Fruit fly (Drosophila melanogaster) whole organism, embryonic: Measurements from ENCODE around the gene CG7367.

ENCODE experiments used
- BEAF-32 ChIP-seq: fragments of 200-800 bp; sonication (Bioruptor generic); optimal IDR thresholded peaks from 3 replicates; lab custom pipeline; 2017; ENCODE audit warnings: missing biosample characterization, missing genetic modification characterization, mild to moderate bottlenecking, moderate library complexity, missing genetic modification reagents
- CG10147 ChIP-seq: fragments of 200-800 bp; sonication (Bioruptor generic); optimal IDR thresholded peaks from 2 replicates; lab custom pipeline; 2019; ENCODE audit warnings: missing biosample characterization, mild to moderate bottlenecking, missing genetic modification characterization, moderate library complexity
- CG10654 ChIP-seq: fragments of 200-800 bp; sonication (Bioruptor generic); optimal IDR thresholded peaks from 2 replicates; lab custom pipeline; 2016; ENCODE audit warnings: missing biosample characterization, missing genetic modification characterization
- CG10979 ChIP-seq: fragments of 200-800 bp; sonication (Bioruptor generic); optimal IDR thresholded peaks from 2 replicates; lab custom pipeline; 2018; ENCODE audit warnings: missing biosample characterization, mild to moderate bottlenecking, missing genetic modification characterization, moderate library complexity
- CG11695 ChIP-seq: fragments of 200-800 bp; sonication (Bioruptor generic); IDR thresholded peaks from 3 replicates; pipeline ENCODE4 v1.3.6; 2022; ENCODE audit warnings: missing biosample characterization, missing genetic modification characterization
- CG12744 ChIP-seq: fragments of 200-800 bp; sonication (Bioruptor generic); optimal IDR thresholded peaks from 2 replicates; lab custom pipeline; 2016; ENCODE audit warnings: missing biosample characterization, missing genetic modification characterization
- CG14050 ChIP-seq: fragments of 200-800 bp; sonication (Bioruptor generic); IDR thresholded peaks from 3 replicates; pipeline ENCODE4 v1.3.6; 2022; ENCODE audit warnings: missing biosample characterization, missing genetic modification characterization
- CG15011 ChIP-seq: fragments of 200-800 bp; sonication (Bioruptor generic); optimal IDR thresholded peaks from 3 replicates; lab custom pipeline; 2018; ENCODE audit warnings: missing biosample characterization, mild to moderate bottlenecking, missing genetic modification characterization
- CG18011 ChIP-seq: fragments of 200-800 bp; sonication (Bioruptor generic); optimal IDR thresholded peaks from 2 replicates; lab custom pipeline; 2017; ENCODE audit warnings: missing biosample characterization, missing genetic modification characterization, mild to moderate bottlenecking, moderate library complexity, missing genotype
- CG2120 ChIP-seq: fragments of 200-800 bp; sonication (Bioruptor generic); optimal IDR thresholded peaks from 3 replicates; lab custom pipeline; 2016; ENCODE audit warnings: missing biosample characterization, missing genetic modification characterization
- CG34376 ChIP-seq: fragments of 200-800 bp; sonication (Bioruptor generic); optimal IDR thresholded peaks from 2 replicates; lab custom pipeline; 2018; ENCODE audit warnings: missing biosample characterization, mild to moderate bottlenecking, missing genetic modification characterization
- CG34422 ChIP-seq: fragments of 200-800 bp; sonication (Bioruptor generic); IDR thresholded peaks from 3 replicates; pipeline ENCODE4 v1.3.6; 2022; ENCODE audit warnings: missing biosample characterization, missing genetic modification characterization
- CG4282 ChIP-seq: fragments of 200-800 bp; sonication (Bioruptor generic); optimal IDR thresholded peaks from 2 replicates; lab custom pipeline; 2016; ENCODE audit warnings: missing biosample characterization, missing genetic modification characterization
- CG4617 ChIP-seq: fragments of 200-800 bp; sonication (Bioruptor generic); optimal IDR thresholded peaks from 3 replicates; lab custom pipeline; 2016; ENCODE audit warnings: missing biosample characterization, missing genetic modification characterization, borderline replicate concordance
- CG8089 ChIP-seq: fragments of 200-800 bp; sonication (Bioruptor generic); optimal IDR thresholded peaks from 3 replicates; lab custom pipeline; 2016; ENCODE audit warnings: missing biosample characterization, missing genetic modification characterization
- CG8944 ChIP-seq: fragments of 200-800 bp; sonication (Bioruptor generic); optimal IDR thresholded peaks from 3 replicates; lab custom pipeline; 2016; ENCODE audit warnings: missing biosample characterization, missing genetic modification characterization
- Dfd ChIP-seq, 2 experiments: fragments of >200 bp; optimal IDR thresholded peaks; 2 replicates each; lab custom pipeline; 2017; ENCODE audit warnings: missing biosample characterization in 2 of 2, missing genetic modification characterization in 2 of 2
- E2f1 ChIP-seq: fragments of 200-800 bp; sonication (Bioruptor generic); IDR thresholded peaks from 2 replicates; pipeline ENCODE4 v1.3.6; 2022; ENCODE audit warnings: missing biosample characterization, missing genetic modification characterization
- Ets97D ChIP-seq: fragments of 200-800 bp; sonication (Bioruptor generic); optimal IDR thresholded peaks from 3 replicates; lab custom pipeline; 2016; ENCODE audit warnings: missing biosample characterization, missing genetic modification characterization
- Hr51 ChIP-seq, 2 experiments: fragments of 200-800 bp; sonication (Bioruptor generic); optimal IDR thresholded peaks; 2 replicates in 1 of 2; 3 replicates in 1 of 2; lab custom pipeline; 2016 to 2018; ENCODE audit warnings: missing biosample characterization in 2 of 2, missing genetic modification characterization in 2 of 2, mild to moderate bottlenecking in 1 of 2, moderate library complexity in 1 of 2
- Lhr ChIP-seq: fragments of 200-800 bp; sonication (Bioruptor generic); optimal IDR thresholded peaks from 3 replicates; lab custom pipeline; 2017; ENCODE audit warnings: mild to moderate bottlenecking, missing biosample characterization, missing genetic modification reagents, missing genetic modification characterization
- MTF-1 ChIP-seq: fragments of 200-800 bp; sonication (Bioruptor generic); optimal IDR thresholded peaks from 2 replicates; lab custom pipeline; 2018; ENCODE audit warnings: missing biosample characterization, mild to moderate bottlenecking, missing genetic modification characterization, borderline replicate concordance
- Mad ChIP-seq: fragments of 200-800 bp; sonication (Bioruptor generic); optimal IDR thresholded peaks from 2 replicates; lab custom pipeline; 2016; ENCODE audit warnings: missing biosample characterization, missing genetic modification characterization
- Mrtf ChIP-seq: fragments of 200-800 bp; sonication (Bioruptor generic); IDR thresholded peaks from 3 replicates; pipeline ENCODE4 v1.3.6; 2022; ENCODE audit warnings: missing biosample characterization, missing genetic modification characterization
- Oli ChIP-seq: fragments of 200-800 bp; sonication (Bioruptor generic); optimal IDR thresholded peaks from 2 replicates; lab custom pipeline; 2018; ENCODE audit warnings: missing biosample characterization, mild to moderate bottlenecking, missing genetic modification characterization, moderate library complexity
- Six4 ChIP-seq: fragments of 200-800 bp; sonication (Bioruptor generic); optimal IDR thresholded peaks from 2 replicates; lab custom pipeline; 2016; ENCODE audit warnings: missing biosample characterization, missing genetic modification characterization
- bab2 ChIP-seq: fragments of 200-800 bp; sonication (Bioruptor generic); optimal IDR thresholded peaks from 2 replicates; lab custom pipeline; 2016; ENCODE audit warnings: missing biosample characterization, missing genetic modification characterization
- btn ChIP-seq: fragments of 200-800 bp; sonication (Bioruptor generic); optimal IDR thresholded peaks from 2 replicates; lab custom pipeline; 2016; ENCODE audit warnings: missing biosample characterization, missing genetic modification characterization
- crc ChIP-seq: fragments of 200-800 bp; sonication (Bioruptor generic); optimal IDR thresholded peaks from 2 replicates; lab custom pipeline; 2016; ENCODE audit warnings: missing biosample characterization, missing genetic modification characterization
- crp ChIP-seq, 2 experiments: fragments of 200-800 bp; sonication (Bioruptor generic); optimal IDR thresholded peaks; 2 replicates in 1 of 2; 3 replicates in 1 of 2; lab custom pipeline; 2017; ENCODE audit warnings: missing biosample characterization in 2 of 2, missing genetic modification characterization in 2 of 2, mild to moderate bottlenecking in 1 of 2, moderate library complexity in 1 of 2
- cwo ChIP-seq: fragments of 200-800 bp; sonication (Bioruptor generic); optimal IDR thresholded peaks from 3 replicates; lab custom pipeline; 2017; ENCODE audit warnings: missing biosample characterization, missing genetic modification characterization, mild to moderate bottlenecking, moderate library complexity, missing genetic modification reagents
- fd102C ChIP-seq: fragments of 200-800 bp; sonication (Bioruptor generic); optimal IDR thresholded peaks from 2 replicates; lab custom pipeline; 2018; ENCODE audit warnings: missing biosample characterization, mild to moderate bottlenecking, missing genetic modification characterization, moderate library complexity
- fd96Cb ChIP-seq: fragments of 200-800 bp; sonication (Bioruptor generic); optimal IDR thresholded peaks from 2 replicates; lab custom pipeline; 2018; ENCODE audit warnings: missing biosample characterization, mild to moderate bottlenecking, missing genetic modification characterization, moderate library complexity
- grn ChIP-seq: fragments of 200-800 bp; sonication (Bioruptor generic); optimal IDR thresholded peaks from 3 replicates; lab custom pipeline; 2017; ENCODE audit warnings: missing biosample characterization, missing genetic modification characterization
- ham ChIP-seq: fragments of 200-800 bp; sonication (Bioruptor generic); IDR thresholded peaks from 2 replicates; pipeline ENCODE4 v1.3.6; 2022; ENCODE audit warnings: missing biosample characterization, missing genetic modification characterization
- inv ChIP-seq: fragments of 200-800 bp; sonication (Bioruptor generic); IDR thresholded peaks from 2 replicates; pipeline ENCODE4 v1.3.6; 2022; ENCODE audit warnings: missing biosample characterization, missing genetic modification characterization; ENCODE audit not compliant: partially characterized antibody
- lov ChIP-seq, 2 experiments: fragments of 200-800 bp in 1 of 2; fragments of >200 bp in 1 of 2; sonication (Bioruptor generic) in 1 of 2; IDR thresholded peaks in 1 of 2; optimal IDR thresholded peaks in 1 of 2; 2 replicates in 1 of 2; 3 replicates in 1 of 2; pipeline versions ENCODE4 v1.3.6 to Lab custom; 2017 to 2022; ENCODE audit warnings: missing biosample characterization in 1 of 2, missing genetic modification characterization in 1 of 2
- mirr ChIP-seq: fragments of 200-800 bp; sonication (Bioruptor generic); optimal IDR thresholded peaks from 3 replicates; lab custom pipeline; 2018; ENCODE audit warnings: missing biosample characterization, mild to moderate bottlenecking, missing genetic modification characterization
- nau ChIP-seq: fragments of 200-800 bp; sonication (Bioruptor generic); optimal IDR thresholded peaks from 3 replicates; lab custom pipeline; 2017; ENCODE audit warnings: missing biosample characterization, mild to moderate bottlenecking, missing genetic modification characterization, missing genetic modification reagents
- nerfin-2 ChIP-seq: fragments of 200-800 bp; sonication (Bioruptor generic); IDR thresholded peaks from 2 replicates; pipeline ENCODE4 v1.3.6; 2022; ENCODE audit warnings: missing biosample characterization, missing genetic modification characterization; ENCODE audit not compliant: partially characterized antibody
- prd ChIP-seq, 3 experiments: fragments of >200 bp in 2 of 3; fragments of 200-800 bp in 1 of 3; sonication (Bioruptor generic) in 1 of 3; optimal IDR thresholded peaks in 2 of 3; IDR thresholded peaks in 1 of 3; 2 replicates in 2 of 3; 3 replicates in 1 of 3; pipeline versions ENCODE4 v1.3.6 to Lab custom; 2017 to 2022; ENCODE audit warnings: missing biosample characterization in 1 of 3, missing genetic modification characterization in 1 of 3
- run ChIP-seq: fragments of 200-800 bp; sonication (Bioruptor generic); optimal IDR thresholded peaks from 3 replicates; lab custom pipeline; 2018; ENCODE audit warnings: missing biosample characterization, mild to moderate bottlenecking, missing genetic modification characterization
- stwl ChIP-seq: fragments of 200-800 bp; sonication (Bioruptor generic); optimal IDR thresholded peaks from 3 replicates; lab custom pipeline; 2018; ENCODE audit warnings: missing biosample characterization, mild to moderate bottlenecking, missing genetic modification characterization, moderate library complexity
- tx ChIP-seq: fragments of 200-800 bp; sonication (Bioruptor generic); optimal IDR thresholded peaks from 2 replicates; lab custom pipeline; 2016; ENCODE audit warnings: missing biosample characterization, missing genetic modification characterization
- unpg ChIP-seq: fragments of 200-800 bp; sonication (Bioruptor generic); optimal IDR thresholded peaks from 3 replicates; lab custom pipeline; 2018; ENCODE audit warnings: missing biosample characterization, mild to moderate bottlenecking, missing genetic modification characterization, moderate library complexity
- wor ChIP-seq: fragments of 200-800 bp; sonication (Bioruptor generic); IDR thresholded peaks from 2 replicates; pipeline ENCODE4 v1.3.6; 2022; ENCODE audit warnings: missing biosample characterization, missing genetic modification characterization
- z ChIP-seq: fragments of 200-800 bp; sonication (Bioruptor generic); IDR thresholded peaks from 3 replicates; pipeline ENCODE4 v1.3.6; 2022; ENCODE audit warnings: missing biosample characterization, missing genetic modification characterization

Gene CG7367

dm6 chr2L:8081640-8082485 lies 42.3 kb upstream of the CG7367 start (continued):
- TF ChIP-seq Dfd (GFP tag; optimal IDR thresholded peaks at IDR 0.05; lab: Kevin White, UChicago): no peak
- TF ChIP-seq bab2 (GFP tag; lab: Kevin White, UChicago): no peak
- TF ChIP-seq fd96Cb (tag; lab: Kevin White, UChicago): peak; percentile 83
- peak; percentile 62 for TF ChIP-seq Mad (GFP tag; lab: Kevin White, UChicago)
- no peak for TF ChIP-seq CG10147
- peak; percentile 73 for TF ChIP-seq run (tag; lab: Kevin White, UChicago)
- TF ChIP-seq E2f1 (GFP tag; lab: Robert Waterston, UW): no peak
- no peak for TF ChIP-seq MTF-1
- peak; percentile 27 to 84 for TF ChIP-seq Hr51 (GFP tag; optimal IDR thresholded peaks at IDR 0.05; lab: Kevin White, UChicago)
- TF ChIP-seq grn (GFP tag; lab: Kevin White, UChicago): no peak
- TF ChIP-seq unpg (GFP tag; lab: Kevin White, UChicago): peak; percentile 80
- peak; percentile 8 for TF ChIP-seq CG4617
- no peak for TF ChIP-seq lov (optimal IDR thresholded peaks at IDR 0.05; lab: Kevin White, UChicago)
- TF ChIP-seq lov (GFP tag; IDR thresholded peaks at IDR 0.05; lab: Robert Waterston, UW): no peak
- TF ChIP-seq inv: no peak
- peak; percentile 1 for TF ChIP-seq Ets97D (GFP tag; lab: Kevin White, UChicago)
- TF ChIP-seq wor (GFP tag; lab: Robert Waterston, UW): peak; percentile 87
- TF ChIP-seq Six4: peak; percentile 45
- TF ChIP-seq tx (GFP tag; lab: Kevin White, UChicago): peak; percentile 5
- no peak for TF ChIP-seq CG12744
- peak; percentile 21 for TF ChIP-seq stwl (tag; lab: Kevin White, UChicago)
- no peak for TF ChIP-seq CG4282 (GFP tag; lab: Kevin White, UChicago)
- TF ChIP-seq fd102C (GFP tag; lab: Kevin White, UChicago): peak; percentile 44
- TF ChIP-seq cwo: peak; percentile 30
- no peak for TF ChIP-seq z (GFP tag; lab: Robert Waterston, UW)
- peak; percentile 87 for TF ChIP-seq Oli (tag; lab: Kevin White, UChicago)
- peak; percentile 76; the same call in 1 of the 3 replicates for TF ChIP-seq Mrtf (GFP tag; lab: Robert Waterston, UW)
- TF ChIP-seq nau: no peak
- peak; percentile 90 for TF ChIP-seq CG10979
- no peak for TF ChIP-seq CG15011 (GFP tag; lab: Kevin White, UChicago)
- TF ChIP-seq prd (optimal IDR thresholded peaks at IDR 0.05; lab: Kevin White, UChicago): no peak
- TF ChIP-seq prd (GFP tag; IDR thresholded peaks at IDR 0.05; lab: Robert Waterston, UW): peak; percentile 67; the same call in 2 of the 3 replicates
- peak; percentile 8 for TF ChIP-seq CG8089 (GFP tag; lab: Kevin White, UChicago)
- no peak for TF ChIP-seq CG34422
- no peak for TF ChIP-seq nerfin-2
- peak; percentile 18 for TF ChIP-seq CG8944 (GFP tag; lab: Kevin White, UChicago)
- TF ChIP-seq CG11695: peak; percentile 88
- TF ChIP-seq mirr (GFP tag; lab: Kevin White, UChicago): no peak
- no peak for TF ChIP-seq btn (GFP tag; lab: Kevin White, UChicago)
- TF ChIP-seq crc (GFP tag; lab: Kevin White, UChicago): no peak
- TF ChIP-seq ham: peak; percentile 55; the same call in 1 of the 2 replicates
- TF ChIP-seq CG10654 (GFP tag; lab: Kevin White, UChicago): peak; percentile 56
- TF ChIP-seq CG2120 (GFP tag; lab: Kevin White, UChicago): peak; percentile 69
- TF ChIP-seq Lhr (GFP tag; lab: Kevin White, UChicago): peak; percentile 34
- no peak for TF ChIP-seq BEAF-32 (GFP tag; lab: Kevin White, UChicago)
- TF ChIP-seq CG18011 (GFP tag; lab: Kevin White, UChicago): peak; percentile 39
- TF ChIP-seq crp (GFP tag; optimal IDR thresholded peaks at IDR 0.05; lab: Kevin White, UChicago): peak in 1 of 2 experiments; percentile 11
- no peak for TF ChIP-seq CG34376 (GFP tag; lab: Kevin White, UChicago)
- peak; percentile 74 for TF ChIP-seq CG14050 (GFP tag; lab: Robert Waterston, UW)
